Fruit fly (Drosophila melanogaster) whole organism, embryonic: ENCODE results near the gene Rnp4F.

ENCODE experiments used
- Aef1 ChIP-seq: fragments of 200-800 bp; sonication (Bioruptor generic); IDR thresholded peaks from 3 replicates; pipeline ENCODE4 v1.3.6; 2022; ENCODE audit warnings: missing biosample characterization, missing genetic modification characterization
- Blimp-1 ChIP-seq: fragments of 200-800 bp; sonication (Bioruptor generic); optimal IDR thresholded peaks from 3 replicates; lab custom pipeline; 2018; ENCODE audit warnings: missing biosample characterization, missing genetic modification characterization, mild to moderate bottlenecking, moderate library complexity, missing genetic modification reagents
- BtbVII ChIP-seq: fragments of 200-800 bp; sonication (Bioruptor generic); optimal IDR thresholded peaks from 3 replicates; lab custom pipeline; 2017; ENCODE audit warnings: missing biosample characterization, mild to moderate bottlenecking, missing genetic modification characterization
- CG11085 ChIP-seq: fragments of 200-800 bp; sonication (Bioruptor generic); IDR thresholded peaks from 2 replicates; pipeline ENCODE4 v1.3.6; 2022; ENCODE audit warnings: missing biosample characterization, missing genetic modification characterization
- CG12155 ChIP-seq: fragments of 200-800 bp; sonication (Bioruptor generic); optimal IDR thresholded peaks from 3 replicates; lab custom pipeline; 2016; ENCODE audit warnings: missing biosample characterization, missing genetic modification characterization
- CG12219 ChIP-seq: fragments of 200-800 bp; sonication (Bioruptor generic); optimal IDR thresholded peaks from 3 replicates; lab custom pipeline; 2018; ENCODE audit warnings: missing biosample characterization, mild to moderate bottlenecking, missing genetic modification characterization
- CG12299 ChIP-seq: fragments of 200-800 bp; sonication (Bioruptor generic); optimal IDR thresholded peaks from 2 replicates; lab custom pipeline; 2018; ENCODE audit warnings: missing biosample characterization, mild to moderate bottlenecking, missing genetic modification characterization
- CG12659 ChIP-seq: fragments of 200-800 bp; sonication (Bioruptor generic); optimal IDR thresholded peaks from 3 replicates; lab custom pipeline; 2017; ENCODE audit warnings: mild to moderate bottlenecking, missing biosample characterization, missing genetic modification reagents, missing genetic modification characterization
- CG12744 ChIP-seq: fragments of 200-800 bp; sonication (Bioruptor generic); optimal IDR thresholded peaks from 2 replicates; lab custom pipeline; 2016; ENCODE audit warnings: missing biosample characterization, missing genetic modification characterization
- CG13296 ChIP-seq: fragments of 200-800 bp; sonication (Bioruptor generic); optimal IDR thresholded peaks from 3 replicates; lab custom pipeline; 2018; ENCODE audit warnings: missing biosample characterization, mild to moderate bottlenecking, missing genetic modification characterization
- CG14014 ChIP-seq: fragments of 200-800 bp; sonication (Bioruptor generic); IDR thresholded peaks from 2 replicates; pipeline ENCODE4 v1.3.6; 2022; ENCODE audit warnings: missing biosample characterization, missing genetic modification characterization
- CG15696 ChIP-seq: fragments of 200-800 bp; sonication (Bioruptor generic); optimal IDR thresholded peaks from 2 replicates; lab custom pipeline; 2019; ENCODE audit warnings: missing biosample characterization, mild to moderate bottlenecking, missing genetic modification characterization, moderate library complexity
- CG17361 ChIP-seq: fragments of 200-800 bp; sonication (Bioruptor generic); IDR thresholded peaks from 3 replicates; pipeline ENCODE4 v1.3.6; 2022; ENCODE audit warnings: missing biosample characterization, missing genetic modification characterization
- CG17385 ChIP-seq: fragments of 200-800 bp; sonication (Bioruptor generic); optimal IDR thresholded peaks from 3 replicates; lab custom pipeline; 2018; ENCODE audit warnings: missing biosample characterization, mild to moderate bottlenecking, missing genetic modification characterization
- CG31365 ChIP-seq: fragments of 200-800 bp; sonication (Bioruptor generic); optimal IDR thresholded peaks from 2 replicates; lab custom pipeline; 2018; ENCODE audit warnings: missing biosample characterization, mild to moderate bottlenecking, missing genetic modification characterization
- CG43689 ChIP-seq: fragments of 200-800 bp; sonication (Bioruptor generic); IDR thresholded peaks from 2 replicates; pipeline ENCODE4 v1.3.6; 2022; ENCODE audit warnings: missing biosample characterization, missing genetic modification characterization
- CG4730 ChIP-seq: fragments of 200-800 bp; sonication (Bioruptor generic); IDR thresholded peaks from 2 replicates; pipeline ENCODE4 v1.3.6; 2022; ENCODE audit warnings: missing biosample characterization, missing genetic modification characterization
- CG4820 ChIP-seq: fragments of 200-800 bp; sonication (Bioruptor generic); optimal IDR thresholded peaks from 3 replicates; lab custom pipeline; 2016; ENCODE audit warnings: missing biosample characterization, missing genetic modification characterization
- CG6254 ChIP-seq: fragments of 200-800 bp; sonication (Bioruptor generic); optimal IDR thresholded peaks from 3 replicates; lab custom pipeline; 2017; ENCODE audit warnings: mild to moderate bottlenecking, missing biosample characterization, missing genetic modification reagents, missing genetic modification characterization
- CG7357 ChIP-seq: fragments of 200-800 bp; sonication (Bioruptor generic); IDR thresholded peaks from 3 replicates; pipeline ENCODE4 v1.3.6; 2022; ENCODE audit warnings: missing biosample characterization, missing genetic modification characterization
- D ChIP-seq, 2 experiments: fragments of 200-800 bp in 1 of 2; fragments of >200 bp in 1 of 2; sonication (Bioruptor generic) in 1 of 2; optimal IDR thresholded peaks; 2 replicates in 1 of 2; 3 replicates in 1 of 2; lab custom pipeline; 2017; ENCODE audit warnings: mild to moderate bottlenecking in 1 of 2, missing biosample characterization in 1 of 2, missing genetic modification characterization in 1 of 2, missing genetic modification reagents in 1 of 2
- Doc3 ChIP-seq: fragments of 200-800 bp; sonication (Bioruptor generic); IDR thresholded peaks from 3 replicates; pipeline ENCODE4 v1.3.6; 2022; ENCODE audit warnings: missing biosample characterization, missing genetic modification characterization; ENCODE audit not compliant: partially characterized antibody
- Eip74EF ChIP-seq, 2 experiments: fragments of 200-800 bp in 1 of 2; fragments of >200 bp in 1 of 2; sonication (Bioruptor generic) in 1 of 2; optimal IDR thresholded peaks; 2 replicates each; lab custom pipeline; 2017 to 2019; ENCODE audit warnings: missing biosample characterization in 2 of 2, missing genetic modification characterization in 2 of 2, mild to moderate bottlenecking in 1 of 2, moderate library complexity in 1 of 2
- Hey ChIP-seq: fragments of 200-800 bp; sonication (Bioruptor generic); optimal IDR thresholded peaks from 3 replicates; lab custom pipeline; 2018; ENCODE audit warnings: missing biosample characterization, mild to moderate bottlenecking, missing genetic modification characterization
- Kr ChIP-seq: fragments of 200-800 bp; sonication (Bioruptor generic); optimal IDR thresholded peaks from 2 replicates; lab custom pipeline; 2017; ENCODE audit warnings: missing biosample characterization, mild to moderate bottlenecking, missing genetic modification characterization
- Mrtf ChIP-seq: fragments of 200-800 bp; sonication (Bioruptor generic); IDR thresholded peaks from 3 replicates; pipeline ENCODE4 v1.3.6; 2022; ENCODE audit warnings: missing biosample characterization, missing genetic modification characterization
- Nf-YB ChIP-seq: fragments of 200-800 bp; sonication (Bioruptor generic); optimal IDR thresholded peaks from 3 replicates; lab custom pipeline; 2019; ENCODE audit warnings: missing biosample characterization, mild to moderate bottlenecking, missing genetic modification characterization, moderate library complexity
- Oaz ChIP-seq: fragments of 200-800 bp; sonication (Bioruptor generic); IDR thresholded peaks from 2 replicates; pipeline ENCODE4 v1.3.6; 2022; ENCODE audit warnings: missing biosample characterization, missing genetic modification characterization
- Ravus ChIP-seq: fragments of 200-800 bp; sonication (Bioruptor generic); IDR thresholded peaks from 2 replicates; pipeline ENCODE4 v1.3.6; 2022; ENCODE audit warnings: missing biosample characterization, missing genetic modification characterization
- Ssrp ChIP-seq: fragments of 200-800 bp; sonication (Bioruptor generic); optimal IDR thresholded peaks from 2 replicates; lab custom pipeline; 2018; ENCODE audit warnings: missing biosample characterization, mild to moderate bottlenecking, missing genetic modification characterization, moderate library complexity
- Stat92E ChIP-seq, 3 experiments: fragments of >200 bp in 2 of 3; fragments of 200-800 bp in 1 of 3; sonication (Bioruptor generic) in 1 of 3; optimal IDR thresholded peaks; 2 replicates each; lab custom pipeline; 2017 to 2019; ENCODE audit warnings: missing biosample characterization in 3 of 3, missing genetic modification characterization in 3 of 3, mild to moderate bottlenecking in 1 of 3, moderate library complexity in 1 of 3
- Taf1 ChIP-seq: fragments of 200-800 bp; sonication (Bioruptor generic); IDR thresholded peaks from 2 replicates; pipeline ENCODE4 v1.3.6; 2022; ENCODE audit warnings: missing biosample characterization, missing genetic modification characterization
- Xrp1 ChIP-seq: fragments of 200-800 bp; sonication (Bioruptor generic); IDR thresholded peaks from 2 replicates; pipeline ENCODE4 v1.3.6; 2022; ENCODE audit warnings: missing biosample characterization, missing genetic modification characterization
- ac ChIP-seq: fragments of 200-800 bp; sonication (Bioruptor generic); optimal IDR thresholded peaks from 3 replicates; lab custom pipeline; 2017; ENCODE audit warnings: missing biosample characterization, mild to moderate bottlenecking, missing genetic modification characterization
- bsh ChIP-seq, 2 experiments: fragments of 200-800 bp; sonication (Bioruptor generic); optimal IDR thresholded peaks; 2 replicates each; lab custom pipeline; 2017 to 2018; ENCODE audit warnings: mild to moderate bottlenecking in 2 of 2, missing biosample characterization in 2 of 2, missing genetic modification characterization in 2 of 2, moderate library complexity in 1 of 2
- cad ChIP-seq: fragments of >200 bp; optimal IDR thresholded peaks from 2 replicates; lab custom pipeline; 2017; ENCODE audit warnings: missing biosample characterization, missing genetic modification characterization
- crc ChIP-seq: fragments of 200-800 bp; sonication (Bioruptor generic); optimal IDR thresholded peaks from 2 replicates; lab custom pipeline; 2016; ENCODE audit warnings: missing biosample characterization, missing genetic modification characterization
- croc ChIP-seq: fragments of 200-800 bp; sonication (Bioruptor generic); conservative IDR thresholded peaks from 3 replicates; pipeline ENCODE4 v1.3.6; 2022; ENCODE audit warnings: missing biosample characterization, missing genetic modification characterization
- dati ChIP-seq: fragments of 200-800 bp; sonication (Bioruptor generic); IDR thresholded peaks from 2 replicates; pipeline ENCODE4 v1.3.6; 2022; ENCODE audit warnings: missing biosample characterization, missing genetic modification characterization
- disco-r ChIP-seq: fragments of 200-800 bp; sonication (Bioruptor generic); optimal IDR thresholded peaks from 2 replicates; lab custom pipeline; 2016; ENCODE audit warnings: missing biosample characterization, missing genetic modification characterization
- kay ChIP-seq: fragments of 200-800 bp; sonication (Bioruptor generic); optimal IDR thresholded peaks from 2 replicates; lab custom pipeline; 2016; ENCODE audit warnings: missing biosample characterization, missing genetic modification characterization
- oc ChIP-seq: fragments of 200-800 bp; sonication (Bioruptor generic); optimal IDR thresholded peaks from 2 replicates; lab custom pipeline; 2018; ENCODE audit warnings: missing biosample characterization, mild to moderate bottlenecking, missing genetic modification characterization, moderate library complexity
- otp ChIP-seq: fragments of 200-800 bp; sonication (Bioruptor generic); IDR thresholded peaks from 3 replicates; pipeline ENCODE4, ENCODE4 v1.3.6; 2022; ENCODE audit warnings: missing biosample characterization, missing genetic modification characterization
- p53 ChIP-seq: fragments of 200-800 bp; sonication (Bioruptor generic); optimal IDR thresholded peaks from 2 replicates; lab custom pipeline; 2016; ENCODE audit warnings: missing biosample characterization, missing genetic modification characterization
- pho ChIP-seq: fragments of 200-800 bp; sonication (Bioruptor generic); optimal IDR thresholded peaks from 2 replicates; lab custom pipeline; 2016; ENCODE audit warnings: missing biosample characterization, missing genetic modification characterization
- pzg ChIP-seq: fragments of 200-800 bp; sonication (Bioruptor generic); optimal IDR thresholded peaks from 3 replicates; lab custom pipeline; 2018; ENCODE audit warnings: missing biosample characterization, mild to moderate bottlenecking, missing genetic modification characterization, moderate library complexity
- sim ChIP-seq: fragments of 200-800 bp; sonication (Bioruptor generic); IDR thresholded peaks from 2 replicates; pipeline ENCODE4 v1.3.6; 2022; ENCODE audit warnings: missing biosample characterization, missing genetic modification characterization
- sima ChIP-seq: fragments of 200-800 bp; sonication (Bioruptor generic); optimal IDR thresholded peaks from 2 replicates; lab custom pipeline; 2016; ENCODE audit warnings: missing biosample characterization, missing genetic modification characterization
- toy ChIP-seq: fragments of 200-800 bp; sonication (Bioruptor generic); IDR thresholded peaks from 2 replicates; pipeline ENCODE4 v1.3.6; 2022; ENCODE audit warnings: missing biosample characterization, missing genetic modification characterization
- vnd ChIP-seq: fragments of 200-800 bp; sonication (Bioruptor generic); IDR thresholded peaks from 3 replicates; pipeline ENCODE4 v1.3.6; 2022; ENCODE audit warnings: missing biosample characterization, missing genetic modification characterization; ENCODE audit not compliant: partially characterized antibody
- yki ChIP-seq: fragments of >200 bp; optimal IDR thresholded peaks from 3 replicates; lab custom pipeline; 2018

The Rnp4F gene

dm6 chrX:5336722-5337121 lies 14.2 kb upstream of the Rnp4F start (continued):
- TF ChIP-seq CG15696 (tag; lab: Kevin White, UChicago) (no peak), croc (GFP tag; lab: Robert Waterston, UW) (no peak; the same call in 2 of the 3 replicates), pho (GFP tag; lab: Kevin White, UChicago) (no peak), CG13296 (GFP tag; lab: Kevin White, UChicago) (peak; percentile 44), Doc3 (GFP tag; lab: Robert Waterston, UW) (no peak), disco-r (no peak), dati (no peak), oc (tag; lab: Kevin White, UChicago) (no peak), CG17385 (GFP tag; lab: Kevin White, UChicago) (peak; percentile 52), Taf1 (GFP tag; lab: Robert Waterston, UW) (no peak; the same call in 1 of the 2 replicates), CG12219 (GFP tag; lab: Kevin White, UChicago) (peak; percentile 22), CG12299 (tag; lab: Kevin White, UChicago) (peak; percentile 1), kay (GFP tag; lab: Kevin White, UChicago) (no peak), yki (lab: Kevin White, UChicago) (no peak), CG31365 (tag; lab: Kevin White, UChicago) (peak; percentile 28), CG7357 (no peak), CG6254 (GFP tag; lab: Kevin White, UChicago) (no peak), CG11085 (no peak), CG12659 (GFP tag; lab: Kevin White, UChicago) (peak; percentile 40), Ssrp (tag; lab: Kevin White, UChicago) (no peak), crc (GFP tag; lab: Kevin White, UChicago) (no peak), toy (GFP tag; lab: Robert Waterston, UW) (no peak), CG4820 (GFP tag; lab: Kevin White, UChicago) (no peak), Stat92E (GFP tag; optimal IDR thresholded peaks at IDR 0.05; lab: Kevin White, UChicago) (no peak), CG4730 (GFP tag; lab: Robert Waterston, UW) (no peak), bsh (GFP tag; optimal IDR thresholded peaks at IDR 0.05; lab: Kevin White, UChicago) (no peak), Nf-YB (GFP tag; lab: Kevin White, UChicago) (no peak), sima (no peak), vnd (GFP tag; lab: Robert Waterston, UW) (no peak), cad (GFP tag; lab: Kevin White, UChicago) (no peak), CG17361 (peak; percentile 54; the same call in 2 of the 3 replicates), otp (no peak), Ravus (GFP tag; lab: Robert Waterston, UW) (no peak), Kr (GFP tag; lab: Kevin White, UChicago) (no peak), Xrp1 (GFP tag; lab: Robert Waterston, UW) (no peak), sim (GFP tag; lab: Robert Waterston, UW) (no peak), pzg (GFP tag; lab: Kevin White, UChicago) (no peak), D (optimal IDR thresholded peaks at IDR 0.05; lab: Kevin White, UChicago) (no peak), D (GFP tag; optimal IDR thresholded peaks at IDR 0.05; lab: Kevin White, UChicago) (no peak), Blimp-1 (GFP tag; lab: Kevin White, UChicago) (peak; percentile 5), Eip74EF (GFP tag; optimal IDR thresholded peaks at IDR 0.05; lab: Kevin White, UChicago) (no peak), CG12744 (GFP tag; lab: Kevin White, UChicago) (no peak), CG12155 (no peak), Hey (tag; lab: Kevin White, UChicago) (no peak), Mrtf (GFP tag; lab: Robert Waterston, UW) (no peak), Aef1 (GFP tag; lab: Robert Waterston, UW) (no peak), CG43689 (GFP tag; lab: Robert Waterston, UW) (no peak), Oaz (GFP tag; lab: Robert Waterston, UW) (no peak), CG14014 (GFP tag; lab: Robert Waterston, UW) (no peak), p53 (GFP tag; lab: Kevin White, UChicago) (no peak), ac (GFP tag; lab: Kevin White, UChicago) (no peak), BtbVII (peak; percentile 32)
